Fruit fly (Drosophila melanogaster): ENCODE data around the gene Imp.
A peak's percentile ranks its signal among the peaks of the same experiment; 100 is the strongest.

Gene Imp

dm6 chrX:10767350-10768005 lies 56.6 kb downstream of the Imp start (continued):
- TF ChIP-seq toy (GFP tag; IDR thresholded peaks at IDR 0.05) (0 out of 2 replicates have a peak, but pooled peaks have one; percentile 13), CG17186 (GFP tag; optimal IDR thresholded peaks at IDR 0.05) (no peak), Fer3 (tag; optimal IDR thresholded peaks at IDR 0.05) (peak; percentile 58), CG14965 (GFP tag; optimal IDR thresholded peaks at IDR 0.05; ENCODE audit: borderline replicate concordance) (no peak), CG11093 (GFP tag; IDR thresholded peaks at IDR 0.05) (no peak), ranshi (GFP tag; IDR thresholded peaks at IDR 0.05) (peak; percentile 57), Sox100B (GFP tag; optimal IDR thresholded peaks at IDR 0.05) (no peak), onecut (GFP tag; IDR thresholded peaks at IDR 0.05) (peak; percentile 83), tin (GFP tag; optimal IDR thresholded peaks at IDR 0.05) (peak; percentile 49), CG13624 (GFP tag; optimal IDR thresholded peaks at IDR 0.05) (peak; percentile 75), Nf-YA (GFP tag; IDR thresholded peaks at IDR 0.05) (no peak), kni (GFP tag; optimal IDR thresholded peaks at IDR 0.05) (peak; percentile 30), CG9876 (GFP tag; optimal IDR thresholded peaks at IDR 0.05) (peak; percentile 54), Fer2 (tag; optimal IDR thresholded peaks at IDR 0.05) (peak; percentile 31), CG30020 (tag; optimal IDR thresholded peaks at IDR 0.05) (no peak), pho (GFP tag; optimal IDR thresholded peaks at IDR 0.05) (peak; percentile 78), CG10209 (GFP tag; optimal IDR thresholded peaks at IDR 0.05) (peak; percentile 56), Sin3A (optimal IDR thresholded peaks at IDR 0.05) (no peak), amos (GFP tag; IDR thresholded peaks at IDR 0.05; ENCODE audit: partially characterized antibody) (no peak), H2.0 (GFP tag; IDR thresholded peaks at IDR 0.05) (peak; percentile 31; the same call in 1 of the 2 replicates), Spps (tag; optimal IDR thresholded peaks at IDR 0.05) (no peak), oc (tag; optimal IDR thresholded peaks at IDR 0.05) (no peak), Lhr (GFP tag; optimal IDR thresholded peaks at IDR 0.05) (no peak), bab2 (GFP tag; optimal IDR thresholded peaks at IDR 0.05) (peak; percentile 63), Mrtf (GFP tag; IDR thresholded peaks at IDR 0.05) (peak; percentile 27; the same call in 1 of the 3 replicates), eve (GFP tag; optimal IDR thresholded peaks at IDR 0.05) (no peak), CG12391 (tag; optimal IDR thresholded peaks at IDR 0.05) (peak; percentile 66), pum (GFP tag; optimal IDR thresholded peaks at IDR 0.05) (peak; percentile 62), Myb (GFP tag; optimal IDR thresholded peaks at IDR 0.05) (peak; percentile 31), croc (GFP tag; conservative IDR thresholded peaks at IDR 0.05) (no peak), zfh2 (GFP tag; optimal IDR thresholded peaks at IDR 0.05) (peak; percentile 70), CG17829 (tag; optimal IDR thresholded peaks at IDR 0.05) (peak; percentile 43), Oli (tag; optimal IDR thresholded peaks at IDR 0.05) (peak; percentile 41), Meics (GFP tag; optimal IDR thresholded peaks at IDR 0.05) (peak; percentile 72), psq (GFP tag; optimal IDR thresholded peaks at IDR 0.05) (no peak), CG8290 (GFP tag; optimal IDR thresholded peaks at IDR 0.05) (no peak), CG8290 (tag; optimal IDR thresholded peaks at IDR 0.05) (peak in 1 of 2 experiments; percentile 84), CG9817 (tag; optimal IDR thresholded peaks at IDR 0.05) (peak; percentile 55), CG9727 (GFP tag; optimal IDR thresholded peaks at IDR 0.05) (peak; percentile 58), Side (GFP tag; optimal IDR thresholded peaks at IDR 0.05) (peak; percentile 75), pb (GFP tag; optimal IDR thresholded peaks at IDR 0.05) (peak; percentile 60), CG17385 (GFP tag; optimal IDR thresholded peaks at IDR 0.05) (peak; percentile 59), nau (GFP tag; optimal IDR thresholded peaks at IDR 0.05) (peak; percentile 43), CG1792 (GFP tag; optimal IDR thresholded peaks at IDR 0.05) (peak; percentile 28), Mad (GFP tag; optimal IDR thresholded peaks at IDR 0.05) (no peak), pfk (GFP tag; optimal IDR thresholded peaks at IDR 0.05) (no peak), br (optimal IDR thresholded peaks at IDR 0.05) (no peak), en (GFP tag; optimal IDR thresholded peaks at IDR 0.05) (peak; percentile 19), CG12219 (GFP tag; optimal IDR thresholded peaks at IDR 0.05) (peak; percentile 44), Dip3 (GFP tag; optimal IDR thresholded peaks at IDR 0.05) (peak; percentile 45), CG4282 (GFP tag; optimal IDR thresholded peaks at IDR 0.05) (peak; percentile 51)
